Fruit fly (Drosophila melanogaster) whole organism, pupa: ENCODE data around the gene CG7884.

Experiments used
- CG15710 ChIP-seq: fragments of 200-800 bp; sonication (Bioruptor generic); optimal IDR thresholded peaks from 2 replicates; lab custom pipeline; 2018; ENCODE audit warnings: missing biosample characterization, mild to moderate bottlenecking, missing genetic modification characterization, moderate library complexity
- CG4496 ChIP-seq: fragments of 200-800 bp; sonication (Bioruptor generic); IDR thresholded peaks from 3 replicates; pipeline ENCODE4 v1.3.6; 2022; ENCODE audit warnings: missing biosample characterization, missing genetic modification characterization
- D1 ChIP-seq: fragments of 200-800 bp; sonication (Bioruptor generic); optimal IDR thresholded peaks from 2 replicates; lab custom pipeline; 2018; ENCODE audit warnings: missing biosample characterization, mild to moderate bottlenecking, missing genetic modification characterization, moderate library complexity
- gl ChIP-seq: fragments of 200-800 bp; sonication (Bioruptor generic); optimal IDR thresholded peaks from 2 replicates; lab custom pipeline; 2018; ENCODE audit warnings: missing biosample characterization, mild to moderate bottlenecking, missing genetic modification characterization
- rn ChIP-seq: fragments of 200-800 bp; sonication (Bioruptor generic); IDR thresholded peaks from 2 replicates; pipeline ENCODE4 v1.3.6; 2022; ENCODE audit warnings: missing biosample characterization, missing genetic modification characterization

DNA sequence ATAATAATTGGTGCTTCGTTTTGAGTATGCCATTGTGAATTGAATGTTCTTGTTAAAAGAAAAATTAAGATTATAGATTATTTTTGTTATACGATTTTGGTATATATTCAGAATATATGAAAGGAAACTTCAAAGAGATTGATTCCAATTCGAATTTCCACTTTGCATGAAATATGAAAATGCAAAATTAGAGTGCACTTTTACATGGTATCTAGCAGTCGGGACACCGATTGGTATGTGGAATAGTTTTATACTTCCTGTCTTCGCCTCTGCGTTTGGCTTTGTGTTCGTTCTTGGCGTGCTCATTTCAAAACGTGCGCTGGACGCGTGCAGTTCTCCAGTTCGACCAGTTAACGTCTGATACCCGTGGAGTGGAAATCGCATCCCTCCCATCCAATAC is 37.3 kb upstream of the CG7884 start, which contains the start of gene CG33253:
- TF ChIP-seq rn (GFP tag; lab: Robert Waterston, UW), result no peak
- no peak for TF ChIP-seq CG15710 (tag; lab: Kevin White, UChicago)
- TF ChIP-seq gl (tag; lab: Kevin White, UChicago), result no peak
- no peak for TF ChIP-seq D1 (tag; lab: Kevin White, UChicago)
- no peak for TF ChIP-seq CG4496 (GFP tag; lab: Robert Waterston, UW)
